Worm (Caenorhabditis elegans) whole organism, L2 larva: Measurements from ENCODE around the gene pdf-1.

Experiments
- crh-2 ChIP-seq: sonication (generic microtip); optimal IDR thresholded peaks from 2 replicates; lab custom pipeline; 2017; ENCODE audit warnings: missing biosample characterization, missing genetic modification characterization
- egl-27 ChIP-seq: sonication (generic microtip); optimal IDR thresholded peaks from 3 replicates; lab custom pipeline; 2017; ENCODE audit warnings: missing biosample characterization, missing genetic modification reagents, missing genetic modification characterization
- nhr-25 ChIP-seq: fragments of 150-350 bp; sonication (generic microtip); optimal IDR thresholded peaks from 3 replicates; lab custom pipeline; 2014; ENCODE audit warnings: missing biosample characterization, missing genetic modification characterization
- sma-3 ChIP-seq: sonication (generic microtip); optimal IDR thresholded peaks from 2 replicates; lab custom pipeline; 2016; ENCODE audit warnings: missing genetic modification reagents, missing genetic modification characterization, missing compliant biosample characterization
- unc-62 ChIP-seq: fragments of 150-350 bp; optimal IDR thresholded peaks from 2 replicates; lab custom pipeline; 2014; ENCODE audit warnings: missing biosample characterization, missing genetic modification reagents, missing genetic modification characterization

DNA sequence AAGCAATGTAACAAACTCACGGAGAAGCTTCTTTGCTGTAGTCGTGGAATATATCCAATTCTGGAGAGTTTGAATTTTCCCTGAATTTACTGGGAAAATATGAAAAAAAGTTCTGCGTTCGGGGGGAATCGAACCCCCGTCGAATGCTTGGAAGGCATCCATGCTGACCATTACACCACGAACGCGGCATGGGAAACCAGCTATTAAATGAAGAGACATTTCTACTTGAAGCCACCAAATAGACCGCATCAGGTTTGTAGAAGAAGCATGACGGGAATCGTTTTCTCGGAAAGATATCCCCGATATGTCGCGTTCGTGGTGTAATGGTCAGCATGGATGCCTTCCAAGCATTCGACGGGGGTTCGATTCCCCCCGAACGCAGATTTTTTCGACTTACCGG lies 23.8 kb downstream of the pdf-1 start:
- no peak for TF ChIP-seq nhr-25 (tag; lab: Kevin White, UChicago)
- peak; percentile 25 for TF ChIP-seq sma-3
- TF ChIP-seq crh-2 (tag; lab: Kevin White, UChicago), result peak; percentile 40
- no peak for TF ChIP-seq unc-62
- no peak for TF ChIP-seq egl-27 (tag; lab: Kevin White, UChicago)
